Worm (Caenorhabditis elegans) whole organism, late embryonic: Measurements from ENCODE around the gene F56D6.13.

Source experiments
- ama-1 ChIP-seq: fragments of 150-350 bp; optimal IDR thresholded peaks from 2 replicates; lab custom pipeline; 2014
- madf-2 ChIP-seq: sonication (generic microtip); optimal IDR thresholded peaks from 2 replicates; lab custom pipeline; 2017; ENCODE audit warnings: missing genetic modification characterization, missing compliant biosample characterization
- pha-4 ChIP-seq: fragments of 150-350 bp; optimal IDR thresholded peaks from 2 replicates; lab custom pipeline; 2018; ENCODE audit warnings: missing biosample characterization, missing genetic modification reagents, missing genetic modification characterization
- sox-4 ChIP-seq: sonication (generic microtip); optimal IDR thresholded peaks from 2 replicates; lab custom pipeline; 2017; ENCODE audit warnings: mild to moderate bottlenecking, missing genetic modification characterization, inconsistent platforms, missing compliant biosample characterization
- unc-55 ChIP-seq: sonication (generic microtip); optimal IDR thresholded peaks from 2 replicates; lab custom pipeline; 2017; ENCODE audit warnings: missing biosample characterization, missing genetic modification reagents, missing genetic modification characterization

ce11 chrIV:3894770-3895169 is 14.4 kb upstream of the F56D6.13 start, which contains the start of gene dct-8:
- TF ChIP-seq madf-2 (tag; lab: Kevin White, UChicago): no peak
- no peak for TF ChIP-seq pha-4 (tag; lab: Kevin White, UChicago)
- no peak for TF ChIP-seq ama-1 (lab: Kevin White, UChicago)
- TF ChIP-seq sox-4 (tag; lab: Kevin White, UChicago): no peak
- no peak for TF ChIP-seq unc-55 (GFP tag; lab: Kevin White, UChicago)
